Fruit fly (Drosophila melanogaster): ENCODE data around the gene rumpel.

dm6 chrX:7424742-7425141 is 6.3 kb downstream of the rumpel start, which contains the start of gene CG15036:
- TF ChIP-seq Sin3A (optimal IDR thresholded peaks at IDR 0.05) (no peak), psq (optimal IDR thresholded peaks at IDR 0.05) (no peak), ttk (optimal IDR thresholded peaks at IDR 0.05) (no peak), h (optimal IDR thresholded peaks at IDR 0.05) (no peak), Myc (optimal IDR thresholded peaks at IDR 0.05) (no peak)
